Worm (Caenorhabditis elegans): Measurements from ENCODE around the gene srz-104.

ce11 chrIV:16298851-16299250 is 24.6 kb upstream of the srz-104 start, which contains the start of gene srz-72:
- TF ChIP-seq dpl-1 (GFP tag; optimal IDR thresholded peaks at IDR 0.05) (no peak), ama-1 (optimal IDR thresholded peaks at IDR 0.05) (no peak), ceh-44 (GFP tag; IDR thresholded peaks at IDR 0.05) (no peak), F10B5.3 (tag; optimal IDR thresholded peaks at IDR 0.05) (no peak), ztf-11 (tag; optimal IDR thresholded peaks at IDR 0.05) (no peak), F49E8.2 (tag; optimal IDR thresholded peaks at IDR 0.05; ENCODE audit: borderline replicate concordance) (no peak), ctbp-1 (GFP tag; IDR thresholded peaks at IDR 0.05) (no peak), zag-1 (tag; optimal IDR thresholded peaks at IDR 0.05) (no peak)
